Fruit fly (Drosophila melanogaster) whole organism, embryonic: Measurements from ENCODE around the gene bark.

Experiments used
- ATbp ChIP-seq: fragments of 200-800 bp; sonication (Bioruptor generic); optimal IDR thresholded peaks from 2 replicates; lab custom pipeline; 2017; ENCODE audit warnings: missing biosample characterization, mild to moderate bottlenecking, missing genetic modification characterization, missing genetic modification reagents
- CG10209 ChIP-seq: fragments of 200-800 bp; sonication (Bioruptor generic); optimal IDR thresholded peaks from 3 replicates; lab custom pipeline; 2017; ENCODE audit warnings: missing biosample characterization, mild to moderate bottlenecking, missing genetic modification characterization, missing genetic modification reagents
- CG10366 ChIP-seq: fragments of 200-800 bp; sonication (Bioruptor generic); IDR thresholded peaks from 2 replicates; pipeline ENCODE4 v1.3.6; 2022; ENCODE audit warnings: missing biosample characterization, missing genetic modification characterization
- CG11696 ChIP-seq: fragments of 200-800 bp; sonication (Bioruptor generic); IDR thresholded peaks from 2 replicates; pipeline ENCODE4 v1.3.6; 2022; ENCODE audit warnings: missing biosample characterization, missing genetic modification characterization
- CG12104 ChIP-seq: fragments of 200-800 bp; sonication (Bioruptor generic); optimal IDR thresholded peaks from 3 replicates; lab custom pipeline; 2016; ENCODE audit warnings: missing biosample characterization, missing genetic modification characterization
- CG12299 ChIP-seq: fragments of 200-800 bp; sonication (Bioruptor generic); optimal IDR thresholded peaks from 2 replicates; lab custom pipeline; 2018; ENCODE audit warnings: missing biosample characterization, mild to moderate bottlenecking, missing genetic modification characterization
- CG12744 ChIP-seq: fragments of 200-800 bp; sonication (Bioruptor generic); optimal IDR thresholded peaks from 2 replicates; lab custom pipeline; 2016; ENCODE audit warnings: missing biosample characterization, missing genetic modification characterization
- CG12942 ChIP-seq: fragments of 200-800 bp; sonication (Bioruptor generic); optimal IDR thresholded peaks from 3 replicates; lab custom pipeline; 2016; ENCODE audit warnings: missing biosample characterization, missing genetic modification characterization
- CG17612 ChIP-seq: fragments of 200-800 bp; sonication (Bioruptor generic); IDR thresholded peaks from 2 replicates; pipeline ENCODE4 v1.3.6; 2022; ENCODE audit warnings: missing biosample characterization, missing genetic modification characterization
- CG17829 ChIP-seq: fragments of 200-800 bp; optimal IDR thresholded peaks from 2 replicates; lab custom pipeline; 2019; ENCODE audit warnings: missing biosample characterization, mild to moderate bottlenecking, missing genetic modification characterization, moderate library complexity
- CG2202 ChIP-seq: fragments of 200-800 bp; sonication (Bioruptor generic); optimal IDR thresholded peaks from 2 replicates; lab custom pipeline; 2018; ENCODE audit warnings: missing biosample characterization, mild to moderate bottlenecking, missing genetic modification characterization
- CG2712 ChIP-seq: fragments of 200-800 bp; optimal IDR thresholded peaks from 3 replicates; lab custom pipeline; 2019; ENCODE audit warnings: missing biosample characterization, mild to moderate bottlenecking, missing genetic modification characterization, moderate library complexity
- CG32532 ChIP-seq: fragments of 200-800 bp; sonication (Bioruptor generic); IDR thresholded peaks from 2 replicates; pipeline ENCODE4 v1.3.6; 2022; ENCODE audit warnings: missing biosample characterization, missing genetic modification characterization
- CG3995 ChIP-seq: fragments of 200-800 bp; sonication (Bioruptor generic); optimal IDR thresholded peaks from 3 replicates; lab custom pipeline; 2016; ENCODE audit warnings: missing biosample characterization, missing genetic modification characterization
- CG6689 ChIP-seq: fragments of 200-800 bp; sonication (Bioruptor generic); IDR thresholded peaks from 2 replicates; pipeline ENCODE4 v1.3.6; 2022; ENCODE audit warnings: missing biosample characterization, missing genetic modification characterization
- CG7928 ChIP-seq: fragments of 200-800 bp; sonication (Bioruptor generic); optimal IDR thresholded peaks from 2 replicates; lab custom pipeline; 2017; ENCODE audit warnings: missing biosample characterization, mild to moderate bottlenecking, missing genetic modification characterization
- CG7963 ChIP-seq: fragments of 200-800 bp; sonication (Bioruptor generic); IDR thresholded peaks from 3 replicates; pipeline ENCODE4 v1.3.6; 2022; ENCODE audit warnings: missing biosample characterization, missing genetic modification characterization; ENCODE audit not compliant: partially characterized antibody
- CG7987 ChIP-seq: fragments of 200-800 bp; sonication (Bioruptor generic); optimal IDR thresholded peaks from 2 replicates; lab custom pipeline; 2018; ENCODE audit warnings: missing biosample characterization, mild to moderate bottlenecking, missing genetic modification characterization, moderate library complexity
- CG9215 ChIP-seq: fragments of 200-800 bp; sonication (Bioruptor generic); IDR thresholded peaks from 2 replicates; pipeline ENCODE4 v1.3.6; 2022; ENCODE audit warnings: missing biosample characterization, missing genetic modification characterization
- CG9437 ChIP-seq: fragments of 200-800 bp; sonication (Bioruptor generic); optimal IDR thresholded peaks from 2 replicates; lab custom pipeline; 2018; ENCODE audit warnings: missing biosample characterization, mild to moderate bottlenecking, missing genetic modification characterization
- CG9932 ChIP-seq: fragments of 200-800 bp; sonication (Bioruptor generic); IDR thresholded peaks from 2 replicates; pipeline ENCODE4 v1.3.6; 2022; ENCODE audit warnings: missing biosample characterization, missing genetic modification characterization
- D ChIP-seq, 2 experiments: fragments of 200-800 bp in 1 of 2; fragments of >200 bp in 1 of 2; sonication (Bioruptor generic) in 1 of 2; optimal IDR thresholded peaks; 2 replicates in 1 of 2; 3 replicates in 1 of 2; lab custom pipeline; 2017; ENCODE audit warnings: mild to moderate bottlenecking in 1 of 2, missing biosample characterization in 1 of 2, missing genetic modification characterization in 1 of 2, missing genetic modification reagents in 1 of 2
- Dbx ChIP-seq: fragments of 200-800 bp; sonication (Bioruptor generic); IDR thresholded peaks from 3 replicates; pipeline ENCODE4 v1.3.6; 2022; ENCODE audit warnings: missing biosample characterization, missing genetic modification characterization
- Deaf1 ChIP-seq: fragments of 200-800 bp; optimal IDR thresholded peaks from 3 replicates; lab custom pipeline; 2019; ENCODE audit warnings: missing biosample characterization, mild to moderate bottlenecking, missing genetic modification characterization, moderate library complexity
- Dip2 ChIP-seq: fragments of 200-800 bp; sonication (Bioruptor generic); IDR thresholded peaks from 2 replicates; pipeline ENCODE4 v1.3.6; 2022; ENCODE audit warnings: missing biosample characterization, missing genetic modification characterization
- E2f2 ChIP-seq: fragments of 200-800 bp; sonication (Bioruptor generic); IDR thresholded peaks from 2 replicates; pipeline ENCODE4 v1.3.6; 2022; ENCODE audit warnings: missing biosample characterization, missing genetic modification characterization
- Eip74EF ChIP-seq, 2 experiments: fragments of 200-800 bp in 1 of 2; fragments of >200 bp in 1 of 2; sonication (Bioruptor generic) in 1 of 2; optimal IDR thresholded peaks; 2 replicates each; lab custom pipeline; 2017 to 2019; ENCODE audit warnings: missing biosample characterization in 2 of 2, missing genetic modification characterization in 2 of 2, mild to moderate bottlenecking in 1 of 2, moderate library complexity in 1 of 2
- Mad ChIP-seq: fragments of 200-800 bp; sonication (Bioruptor generic); optimal IDR thresholded peaks from 2 replicates; lab custom pipeline; 2016; ENCODE audit warnings: missing biosample characterization, missing genetic modification characterization
- Mes4 ChIP-seq: fragments of 200-800 bp; sonication (Bioruptor generic); optimal IDR thresholded peaks from 2 replicates; lab custom pipeline; 2016; ENCODE audit warnings: missing biosample characterization, missing genetic modification characterization
- Neu2 ChIP-seq: fragments of 200-800 bp; sonication (Bioruptor generic); optimal IDR thresholded peaks from 3 replicates; lab custom pipeline; 2016; ENCODE audit warnings: missing biosample characterization, missing genetic modification characterization, borderline replicate concordance
- Nf-YC ChIP-seq: fragments of 200-800 bp; optimal IDR thresholded peaks from 3 replicates; lab custom pipeline; 2019; ENCODE audit warnings: missing biosample characterization, mild to moderate bottlenecking, missing genetic modification characterization, moderate library complexity
- Scr ChIP-seq: fragments of 200-800 bp; sonication (Bioruptor generic); IDR thresholded peaks from 2 replicates; pipeline ENCODE4 v1.3.6; 2022; ENCODE audit warnings: missing biosample characterization, missing genetic modification characterization; ENCODE audit not compliant: partially characterized antibody
- al ChIP-seq: fragments of 200-800 bp; sonication (Bioruptor generic); IDR thresholded peaks from 2 replicates; pipeline ENCODE4 v1.3.6; 2022; ENCODE audit warnings: missing biosample characterization, missing genetic modification characterization
- ap ChIP-seq: fragments of 200-800 bp; sonication (Bioruptor generic); IDR thresholded peaks from 2 replicates; pipeline ENCODE4 v1.3.6; 2022; ENCODE audit warnings: missing biosample characterization, missing genetic modification characterization
- cato ChIP-seq: fragments of 200-800 bp; sonication (Bioruptor generic); optimal IDR thresholded peaks from 2 replicates; lab custom pipeline; 2016; ENCODE audit warnings: missing biosample characterization, missing genetic modification characterization, borderline replicate concordance
- disco-r ChIP-seq: fragments of 200-800 bp; sonication (Bioruptor generic); optimal IDR thresholded peaks from 2 replicates; lab custom pipeline; 2016; ENCODE audit warnings: missing biosample characterization, missing genetic modification characterization
- exex ChIP-seq: fragments of 200-800 bp; sonication (Bioruptor generic); optimal IDR thresholded peaks from 4 replicates; lab custom pipeline; 2018; ENCODE audit warnings: missing biosample characterization, mild to moderate bottlenecking, missing genetic modification characterization, moderate library complexity
- her ChIP-seq: fragments of 200-800 bp; sonication (Bioruptor generic); optimal IDR thresholded peaks from 2 replicates; lab custom pipeline; 2016; ENCODE audit warnings: missing biosample characterization, missing genetic modification characterization
- hth ChIP-seq: fragments of >200 bp; optimal IDR thresholded peaks from 2 replicates; lab custom pipeline; 2017; ENCODE audit warnings: inconsistent platforms
- ken ChIP-seq: fragments of 200-800 bp; sonication (Bioruptor generic); IDR thresholded peaks from 3 replicates; pipeline ENCODE4 v1.3.6; 2022; ENCODE audit warnings: missing biosample characterization, missing genetic modification characterization
- nerfin-1 ChIP-seq: fragments of 200-800 bp; sonication (Bioruptor generic); optimal IDR thresholded peaks from 3 replicates; lab custom pipeline; 2019; ENCODE audit warnings: missing biosample characterization, mild to moderate bottlenecking, missing genetic modification characterization, moderate library complexity
- odd ChIP-seq: fragments of 200-800 bp; sonication (Bioruptor generic); optimal IDR thresholded peaks from 2 replicates; lab custom pipeline; 2017; ENCODE audit warnings: missing biosample characterization, mild to moderate bottlenecking, missing genetic modification characterization
- psq ChIP-seq: fragments of 200-800 bp; sonication (Bioruptor generic); optimal IDR thresholded peaks from 2 replicates; lab custom pipeline; 2017; ENCODE audit warnings: missing biosample characterization, missing genetic modification characterization
- repo ChIP-seq: fragments of 200-800 bp; sonication (Bioruptor generic); optimal IDR thresholded peaks from 2 replicates; lab custom pipeline; 2016; ENCODE audit warnings: missing biosample characterization, missing genetic modification characterization
- sc ChIP-seq, 3 experiments: fragments of >200 bp in 2 of 3; fragments of 200-800 bp in 1 of 3; sonication (Bioruptor generic) in 1 of 3; optimal IDR thresholded peaks; 2 replicates in 2 of 3; 3 replicates in 1 of 3; lab custom pipeline; 2017; ENCODE audit warnings: mild to moderate bottlenecking in 1 of 3, missing biosample characterization in 1 of 3, missing genetic modification characterization in 1 of 3, missing genetic modification reagents in 1 of 3
- scrt ChIP-seq: fragments of 200-800 bp; sonication (Bioruptor generic); optimal IDR thresholded peaks from 2 replicates; lab custom pipeline; 2018; ENCODE audit warnings: missing biosample characterization, mild to moderate bottlenecking, missing genetic modification characterization, moderate library complexity
- sens ChIP-seq: fragments of 200-800 bp; sonication (Bioruptor generic); peaks from one replicate; lab custom pipeline; 2016; ENCODE audit warnings: missing biosample characterization, missing genetic modification characterization
- tup ChIP-seq: fragments of 200-800 bp; sonication (Bioruptor generic); optimal IDR thresholded peaks from 2 replicates; lab custom pipeline; 2016; ENCODE audit warnings: missing biosample characterization, mild to moderate bottlenecking, missing genetic modification characterization, moderate library complexity
- vnd ChIP-seq: fragments of 200-800 bp; sonication (Bioruptor generic); IDR thresholded peaks from 3 replicates; pipeline ENCODE4 v1.3.6; 2022; ENCODE audit warnings: missing biosample characterization, missing genetic modification characterization; ENCODE audit not compliant: partially characterized antibody

Gene bark

dm6 chr2L:3804641-3805273 lies 17.8 kb downstream of the bark start (continued):
- TF ChIP-seq CG7928 (GFP tag; lab: Kevin White, UChicago) (peak; percentile 77), Dbx (peak; percentile 95), al (peak; percentile 89), her (GFP tag; lab: Kevin White, UChicago) (peak; percentile 96), CG9932 (peak; percentile 90), ken (GFP tag; lab: Robert Waterston, UW) (peak; percentile 98), tup (GFP tag; lab: Kevin White, UChicago) (peak; percentile 94), CG9437 (GFP tag; lab: Kevin White, UChicago) (peak; percentile 88), CG17612 (peak; percentile 94), Scr (GFP tag; lab: Robert Waterston, UW) (0 out of 2 replicates have a peak, but pooled peaks have one; percentile 25), hth (no peak), Deaf1 (tag; lab: Kevin White, UChicago) (peak; percentile 90), CG17829 (peak; percentile 99), E2f2 (peak; percentile 87), Mes4 (GFP tag; lab: Kevin White, UChicago) (peak; percentile 99), scrt (GFP tag; lab: Kevin White, UChicago) (peak; percentile 97), Eip74EF (GFP tag; optimal IDR thresholded peaks at IDR 0.05; lab: Kevin White, UChicago) (peak in 1 of 2 experiments; percentile 99), CG12744 (GFP tag; lab: Kevin White, UChicago) (peak; percentile 91), CG32532 (GFP tag; lab: Robert Waterston, UW) (peak; percentile 97), nerfin-1 (tag; lab: Kevin White, UChicago) (peak; percentile 98), D (optimal IDR thresholded peaks at IDR 0.05; lab: Kevin White, UChicago) (no peak), D (GFP tag; optimal IDR thresholded peaks at IDR 0.05; lab: Kevin White, UChicago) (peak; percentile 99), CG2202 (tag; lab: Kevin White, UChicago) (peak; percentile 95), vnd (GFP tag; lab: Robert Waterston, UW) (no peak), CG12299 (peak; percentile 98), CG9215 (peak; percentile 93), sc (optimal IDR thresholded peaks at IDR 0.05; lab: Kevin White, UChicago) (no peak), sc (GFP tag; optimal IDR thresholded peaks at IDR 0.05; lab: Kevin White, UChicago) (peak; percentile 97), CG6689 (GFP tag; lab: Robert Waterston, UW) (peak; percentile 98), exex (tag; lab: Kevin White, UChicago) (peak; percentile 89), CG10209 (GFP tag; lab: Kevin White, UChicago) (peak; percentile 98), Mad (GFP tag; lab: Kevin White, UChicago) (peak; percentile 97), repo (peak; percentile 98), CG12942 (GFP tag; lab: Kevin White, UChicago) (peak; percentile 95), CG7963 (GFP tag; lab: Robert Waterston, UW) (no peak), ATbp (GFP tag; lab: Kevin White, UChicago) (peak; percentile 99), CG2712 (tag; lab: Kevin White, UChicago) (peak; percentile 99), odd (GFP tag; lab: Kevin White, UChicago) (peak; percentile 96), CG3995 (GFP tag; lab: Kevin White, UChicago) (peak; percentile 71), cato (GFP tag; lab: Kevin White, UChicago) (peak; percentile 95), sens (GFP tag; lab: Kevin White, UChicago) (peak; percentile 100), Neu2 (GFP tag; lab: Kevin White, UChicago) (peak; percentile 86), CG7987 (GFP tag; lab: Kevin White, UChicago) (peak; percentile 97), Nf-YC (tag; lab: Kevin White, UChicago) (peak; percentile 91), disco-r (GFP tag; lab: Kevin White, UChicago) (peak; percentile 95), CG12104 (GFP tag; lab: Kevin White, UChicago) (peak; percentile 96), psq (GFP tag; lab: Kevin White, UChicago) (peak; percentile 88), CG11696 (GFP tag; lab: Robert Waterston, UW) (peak; percentile 95), ap (GFP tag; lab: Robert Waterston, UW) (peak; percentile 97), Dip2 (peak; percentile 66), CG10366 (GFP tag; lab: Robert Waterston, UW) (peak; percentile 98)
